Fruit fly (Drosophila melanogaster) whole organism, wandering third instar larva: ENCODE measurements around the gene CG15337.
A peak's percentile ranks its signal among the peaks of the same experiment; 100 is the strongest.

Experiments
- Abd-B ChIP-seq: fragments of >200 bp; optimal IDR thresholded peaks from 2 replicates; lab custom pipeline; 2017; ENCODE audit warnings: missing biosample characterization, missing genetic modification characterization
- CG32264 ChIP-seq: fragments of 200-800 bp; sonication (Bioruptor generic); optimal IDR thresholded peaks from 2 replicates; lab custom pipeline; 2016; ENCODE audit warnings: missing biosample characterization, missing genetic modification characterization
- CG9705 ChIP-seq: fragments of 200-800 bp; sonication (Bioruptor generic); optimal IDR thresholded peaks from 2 replicates; lab custom pipeline; 2018; ENCODE audit warnings: missing biosample characterization, mild to moderate bottlenecking, missing genetic modification characterization
- CrebA ChIP-seq: fragments of 200-800 bp; sonication (Bioruptor generic); optimal IDR thresholded peaks from 2 replicates; lab custom pipeline; 2016; ENCODE audit warnings: missing biosample characterization, mild to moderate bottlenecking, missing genetic modification characterization, borderline replicate concordance
- Dfd ChIP-seq: fragments of >200 bp; optimal IDR thresholded peaks from 2 replicates; lab custom pipeline; 2017; ENCODE audit warnings: missing biosample characterization, missing genetic modification characterization
- GATAd ChIP-seq: sonication (Bioruptor generic); optimal IDR thresholded peaks from 2 replicates; lab custom pipeline; 2016; ENCODE audit warnings: missing biosample characterization, missing genetic modification characterization
- HLH106 ChIP-seq: fragments of 200-800 bp; optimal IDR thresholded peaks from 3 replicates; lab custom pipeline; 2019; ENCODE audit warnings: missing biosample characterization, mild to moderate bottlenecking, missing genetic modification characterization, moderate library complexity
- Hnf4 ChIP-seq: fragments of 200-800 bp; sonication (Bioruptor generic); optimal IDR thresholded peaks from 2 replicates; lab custom pipeline; 2016; ENCODE audit warnings: missing biosample characterization, mild to moderate bottlenecking, missing genetic modification characterization
- Hr83 ChIP-seq: fragments of 200-300 bp; sonication (Bioruptor generic); optimal IDR thresholded peaks from 2 replicates; lab custom pipeline; 2016; ENCODE audit warnings: missing biosample characterization, mild to moderate bottlenecking, missing genetic modification characterization, moderate library complexity; ENCODE audit not compliant: poor library complexity, severe bottlenecking
- Jra ChIP-seq: sonication (Bioruptor generic); optimal IDR thresholded peaks from 2 replicates; lab custom pipeline; 2016; ENCODE audit warnings: missing biosample characterization, missing genetic modification characterization
- Mio ChIP-seq: sonication (Bioruptor generic); optimal IDR thresholded peaks from 2 replicates; lab custom pipeline; 2016; ENCODE audit warnings: missing biosample characterization, missing genetic modification characterization
- Myc ChIP-seq: fragments of >200 bp; optimal IDR thresholded peaks from 2 replicates; lab custom pipeline; 2017
- N ChIP-seq: fragments of >200 bp; optimal IDR thresholded peaks from 2 replicates; lab custom pipeline; 2018; ENCODE audit warnings: missing biosample characterization, missing external identifiers, missing genetic modification characterization
- OdsH ChIP-seq: fragments of 200-800 bp; sonication (Bioruptor generic); optimal IDR thresholded peaks from 2 replicates; lab custom pipeline; 2016; ENCODE audit warnings: missing biosample characterization, mild to moderate bottlenecking, missing genetic modification characterization
- Rel ChIP-seq, 2 experiments: fragments of 200-800 bp; sonication (Bioruptor generic) in 1 of 2; optimal IDR thresholded peaks; 2 replicates in 1 of 2; 3 replicates in 1 of 2; lab custom pipeline; 2016 to 2019; ENCODE audit warnings: mild to moderate bottlenecking in 2 of 2, missing biosample characterization in 2 of 2, missing genetic modification characterization in 2 of 2, moderate library complexity in 1 of 2
- Sp1 ChIP-seq: fragments of 200-800 bp; sonication (Bioruptor generic); optimal IDR thresholded peaks from 3 replicates; lab custom pipeline; 2019; ENCODE audit warnings: missing biosample characterization, mild to moderate bottlenecking, missing genetic modification characterization, moderate library complexity
- Vsx2 ChIP-seq: fragments of 200-300, 225-300 bp; sonication (Bioruptor generic); optimal IDR thresholded peaks from 2 replicates; lab custom pipeline; 2018; ENCODE audit warnings: missing biosample characterization, missing genetic modification characterization; ENCODE audit not compliant: partially characterized antibody
- br ChIP-seq: fragments of 200-800 bp; sonication (Bioruptor generic); optimal IDR thresholded peaks from 2 replicates; lab custom pipeline; 2016; ENCODE audit warnings: missing biosample characterization, missing genetic modification characterization
- brk ChIP-seq: fragments of 200-800 bp; sonication (Bioruptor generic); optimal IDR thresholded peaks from 2 replicates; lab custom pipeline; 2016; ENCODE audit warnings: missing biosample characterization, mild to moderate bottlenecking, missing genetic modification characterization
- dl ChIP-seq, 2 experiments: fragments of 175-275, 200-275 bp in 1 of 2; fragments of 200-275 bp in 1 of 2; sonication (Bioruptor generic); optimal IDR thresholded peaks; lab custom pipeline; 2018; ENCODE audit warnings: mild to moderate bottlenecking in 2 of 2, missing biosample characterization in 2 of 2, missing genetic modification characterization in 2 of 2, moderate library complexity in 2 of 2; ENCODE audit not compliant: partially characterized antibody in 2 of 2, insufficient read depth in 1 of 2
- dmrt93B ChIP-seq: fragments of 200-800 bp; sonication (Bioruptor generic); optimal IDR thresholded peaks from 2 replicates; lab custom pipeline; 2018; ENCODE audit warnings: missing biosample characterization, mild to moderate bottlenecking, missing genetic modification characterization
- dsf ChIP-seq: sonication (Bioruptor generic); optimal IDR thresholded peaks from 2 replicates; lab custom pipeline; 2016; ENCODE audit warnings: missing biosample characterization, missing genetic modification characterization, borderline replicate concordance
- ey ChIP-seq: fragments of 200-800 bp; sonication (Bioruptor generic); optimal IDR thresholded peaks from 2 replicates; lab custom pipeline; 2016; ENCODE audit warnings: missing biosample characterization, missing genetic modification characterization
- foxo ChIP-seq, 2 experiments: fragments of 200-800 bp; sonication (Bioruptor generic); optimal IDR thresholded peaks; 2 replicates in 1 of 2; 3 replicates in 1 of 2; lab custom pipeline; 2016 to 2017; ENCODE audit warnings: missing biosample characterization in 2 of 2, missing genetic modification characterization in 2 of 2
- fru ChIP-seq: fragments of 200-800 bp; sonication (Bioruptor generic); optimal IDR thresholded peaks from 3 replicates; lab custom pipeline; 2016; ENCODE audit warnings: missing biosample characterization, mild to moderate bottlenecking, missing genetic modification characterization
- h ChIP-seq: fragments of 200-800 bp; sonication (Bioruptor generic); optimal IDR thresholded peaks from 3 replicates; lab custom pipeline; 2016; ENCODE audit warnings: missing biosample characterization, mild to moderate bottlenecking, missing genetic modification characterization
- jim ChIP-seq: fragments of 175-275, 200-325 bp; sonication (Bioruptor generic); optimal IDR thresholded peaks from 2 replicates; lab custom pipeline; 2016; ENCODE audit warnings: missing biosample characterization, mild to moderate bottlenecking, missing genetic modification characterization
- lola ChIP-seq: fragments of >200 bp; optimal IDR thresholded peaks from 2 replicates; lab custom pipeline; 2017; ENCODE audit warnings: missing biosample characterization, missing genetic modification characterization
- pan ChIP-seq: fragments of >200 bp; optimal IDR thresholded peaks from 2 replicates; lab custom pipeline; 2017
- psq ChIP-seq: fragments of 200-800 bp; sonication (Bioruptor generic); optimal IDR thresholded peaks from 3 replicates; lab custom pipeline; 2017; ENCODE audit warnings: missing biosample characterization, mild to moderate bottlenecking, missing genetic modification characterization, moderate library complexity
- rgr ChIP-seq: fragments of 200-800 bp; sonication (Bioruptor generic); optimal IDR thresholded peaks from 3 replicates; lab custom pipeline; 2016; ENCODE audit warnings: missing biosample characterization, mild to moderate bottlenecking, missing genetic modification characterization
- sage ChIP-seq: fragments of 200-800 bp; sonication (Bioruptor generic); optimal IDR thresholded peaks from 2 replicates; lab custom pipeline; 2016; ENCODE audit warnings: missing biosample characterization, mild to moderate bottlenecking, missing genetic modification characterization
- sv ChIP-seq: fragments of 200-800 bp; sonication (Bioruptor generic); optimal IDR thresholded peaks from 3 replicates; lab custom pipeline; 2016; ENCODE audit warnings: missing biosample characterization, missing genetic modification characterization
- tai ChIP-seq: sonication (Bioruptor generic); optimal IDR thresholded peaks from 2 replicates; lab custom pipeline; 2016; ENCODE audit warnings: missing biosample characterization, missing genetic modification characterization
- usp ChIP-seq: fragments of >200 bp; optimal IDR thresholded peaks from 2 replicates; lab custom pipeline; 2017; ENCODE audit warnings: missing biosample characterization, missing genetic modification characterization
- woc ChIP-seq: sonication (Bioruptor generic); optimal IDR thresholded peaks from 2 replicates; lab custom pipeline; 2016; ENCODE audit warnings: missing biosample characterization, mild to moderate bottlenecking, missing genetic modification characterization

Gene CG15337

dm6 chrX:8193017-8193556, 33.2 kb downstream of the CG15337 start (continued):
- TF ChIP-seq Hnf4 (GFP tag; lab: Kevin White, UChicago), result peak; percentile 43
- TF ChIP-seq CG9705, result no peak
- TF ChIP-seq OdsH, result peak; percentile 46
- TF ChIP-seq CrebA, result no peak
- no peak for TF ChIP-seq Vsx2 (GFP tag; lab: Kevin White, UChicago)

DNA sequence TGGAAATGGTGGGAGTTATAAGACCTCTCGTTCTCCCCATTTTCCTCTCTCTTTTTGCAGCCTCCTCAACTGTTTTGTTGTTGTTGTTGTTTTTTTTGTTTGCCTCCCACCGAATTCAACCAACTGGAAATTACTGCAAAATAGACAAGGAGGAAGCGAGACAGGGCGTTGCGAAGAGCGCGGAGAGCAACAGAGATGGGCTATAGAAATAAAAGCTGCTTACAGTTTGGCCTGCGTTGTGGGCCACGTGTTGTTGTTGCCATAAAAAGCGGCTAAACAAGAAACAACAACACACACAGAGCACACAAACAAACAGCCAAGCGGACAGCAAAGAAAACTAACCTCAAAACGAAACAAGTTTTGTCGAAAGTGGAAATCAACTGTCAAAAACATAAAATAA, 34.7 kb downstream of the CG15337 start:
- TF ChIP-seq CG32264 (GFP tag; lab: Kevin White, UChicago) (no peak), pan (lab: Kevin White, UChicago) (no peak), woc (no peak), tai (GFP tag; lab: Kevin White, UChicago) (no peak), rgr (GFP tag; lab: Kevin White, UChicago) (no peak), jim (GFP tag; lab: Kevin White, UChicago) (no peak), dmrt93B (no peak), CrebA (no peak), brk (no peak), Hr83 (GFP tag; lab: Kevin White, UChicago) (no peak), Abd-B (GFP tag; lab: Kevin White, UChicago) (no peak), h (GFP tag; lab: Kevin White, UChicago) (no peak), Mio (GFP tag; lab: Kevin White, UChicago) (no peak)

DNA sequence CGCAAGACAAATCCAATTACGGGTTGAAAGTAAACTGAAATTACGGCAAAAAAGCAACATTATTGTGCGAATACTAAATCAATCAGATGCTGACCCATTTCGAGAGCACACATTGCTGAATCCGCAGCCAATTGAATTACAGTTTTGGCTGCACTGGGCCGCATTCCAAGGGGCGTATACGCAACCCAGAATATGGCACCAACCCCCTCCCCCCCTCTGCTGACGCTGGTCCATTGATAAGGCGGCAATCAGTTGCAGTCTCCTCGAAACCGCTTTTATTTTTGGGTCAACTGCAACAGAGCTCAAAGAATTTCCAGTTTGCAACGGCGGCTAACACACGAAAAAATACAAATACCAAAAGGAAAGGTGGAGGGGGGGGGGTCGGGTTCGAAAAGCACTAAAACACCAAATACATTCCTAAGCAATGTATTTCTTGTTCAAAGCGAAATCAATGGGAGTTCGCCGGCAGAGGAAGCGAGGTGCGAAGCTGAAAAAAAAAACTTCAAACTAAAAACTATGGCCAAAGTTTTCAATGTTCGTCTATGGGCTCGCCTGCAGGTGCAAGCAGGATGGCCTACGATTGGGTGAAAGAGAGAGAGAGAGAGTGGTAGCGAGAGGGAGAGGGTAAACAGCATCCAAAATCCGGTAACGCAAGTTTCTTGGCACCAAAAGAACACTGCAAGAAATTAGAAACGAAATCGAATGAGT, 35.7 kb downstream of the CG15337 start:
- TF ChIP-seq sv (GFP tag; lab: Kevin White, UChicago), result no peak
- no peak for TF ChIP-seq fru (GFP tag; lab: Kevin White, UChicago)
- peak; percentile 72 for TF ChIP-seq GATAd
- no peak for TF ChIP-seq rgr (GFP tag; lab: Kevin White, UChicago)
- no peak for TF ChIP-seq dmrt93B
- TF ChIP-seq Sp1 (GFP tag; lab: Kevin White, UChicago), result no peak

dm6 chrX:8196157-8196526, 36.3 kb downstream of the CG15337 start:
- TF ChIP-seq dmrt93B (peak; percentile 10), GATAd (peak; percentile 15), foxo (GFP tag; optimal IDR thresholded peaks at IDR 0.05; lab: Kevin White, UChicago) (peak in 1 of 2 experiments; percentile 19), psq (GFP tag; lab: Kevin White, UChicago) (peak; percentile 7), CG9705 (no peak), fru (GFP tag; lab: Kevin White, UChicago) (no peak), OdsH (peak; percentile 9), dsf (no peak), HLH106 (tag; lab: Kevin White, UChicago) (peak; percentile 31), Sp1 (GFP tag; lab: Kevin White, UChicago) (peak; percentile 37), br (GFP tag; lab: Kevin White, UChicago) (no peak)

- TF ChIP-seq foxo (GFP tag; optimal IDR thresholded peaks at IDR 0.05; lab: Kevin White, UChicago) (peak in 1 of 2 experiments; percentile 86), dsf (no peak), h (GFP tag; lab: Kevin White, UChicago) (peak; percentile 77), lola (GFP tag; lab: Kevin White, UChicago) (no peak), br (GFP tag; lab: Kevin White, UChicago) (peak; percentile 69), Vsx2 (GFP tag; lab: Kevin White, UChicago) (no peak), brk (no peak), Myc (lab: Kevin White, UChicago) (no peak), Abd-B (GFP tag; lab: Kevin White, UChicago) (no peak), dl (GFP tag; optimal IDR thresholded peaks at IDR 0.05; lab: Kevin White, UChicago; ENCODE audit: insufficient read depth in 1 of 2, partially characterized antibody in 2 of 2) (no peak), jim (GFP tag; lab: Kevin White, UChicago) (no peak), N (GFP tag; lab: Kevin White, UChicago) (no peak), Rel (GFP tag; optimal IDR thresholded peaks at IDR 0.05; lab: Kevin White, UChicago) (peak; percentile 0), Rel (tag; optimal IDR thresholded peaks at IDR 0.05; lab: Kevin White, UChicago) (peak; percentile 45), ey (peak; percentile 82), Jra (no peak), usp (GFP tag; lab: Kevin White, UChicago) (no peak), GATAd (no peak), sage (no peak), woc (peak; percentile 63), Hr83 (GFP tag; lab: Kevin White, UChicago) (no peak), CG32264 (GFP tag; lab: Kevin White, UChicago) (peak; percentile 14), fru (GFP tag; lab: Kevin White, UChicago) (peak; percentile 85), psq (GFP tag; lab: Kevin White, UChicago) (peak; percentile 13), Sp1 (GFP tag; lab: Kevin White, UChicago) (peak; percentile 57), Dfd (GFP tag; lab: Kevin White, UChicago) (no peak), CrebA (no peak), sv (GFP tag; lab: Kevin White, UChicago) (no peak), Mio (GFP tag; lab: Kevin White, UChicago) (no peak), tai (GFP tag; lab: Kevin White, UChicago) (no peak), OdsH (peak; percentile 66), HLH106 (tag; lab: Kevin White, UChicago) (peak; percentile 64)
Observed at dm6 chrX:8196598-8197228, 36.9 kb downstream of the CG15337 start.
